Worm (Caenorhabditis elegans) whole organism, late embryonic: ENCODE data around the gene garr-1.

ENCODE experiments used
- ceh-30 ChIP-seq: fragments of 150-350 bp; optimal IDR thresholded peaks from 2 replicates; lab custom pipeline; 2014; ENCODE audit warnings: missing biosample characterization, missing genetic modification characterization
- ceh-31 ChIP-seq: sonication (generic microtip); optimal IDR thresholded peaks from 2 replicates; lab custom pipeline; 2016; ENCODE audit warnings: missing genetic modification characterization, missing compliant biosample characterization
- ceh-6 ChIP-seq: fragments of 200-800 bp; sonication (Bioruptor generic); optimal IDR thresholded peaks from 2 replicates; lab custom pipeline; 2018; ENCODE audit warnings: mild to moderate bottlenecking, missing genetic modification characterization, missing compliant biosample characterization
- ets-4 ChIP-seq: sonication (generic microtip); optimal IDR thresholded peaks from 2 replicates; lab custom pipeline; 2016; ENCODE audit warnings: missing genetic modification characterization, missing compliant biosample characterization
- nhr-232 ChIP-seq: sonication (generic microtip); optimal IDR thresholded peaks from 2 replicates; lab custom pipeline; 2016; ENCODE audit warnings: missing genetic modification characterization, missing compliant biosample characterization
- npax-4 ChIP-seq: sonication (generic microtip); optimal IDR thresholded peaks from 2 replicates; lab custom pipeline; 2016; ENCODE audit warnings: missing genetic modification characterization, missing compliant biosample characterization
- pat-9 ChIP-seq: fragments of 200-800 bp; sonication (Bioruptor generic); optimal IDR thresholded peaks from 2 replicates; lab custom pipeline; 2018; ENCODE audit warnings: mild to moderate bottlenecking, missing genetic modification characterization, moderate library complexity, missing compliant biosample characterization
- pqm-1 ChIP-seq: sonication (generic microtip); optimal IDR thresholded peaks from 2 replicates; lab custom pipeline; 2016; ENCODE audit warnings: missing genetic modification characterization, missing compliant biosample characterization
- tbx-2 ChIP-seq: sonication (generic microtip); optimal IDR thresholded peaks from 2 replicates; lab custom pipeline; 2016; ENCODE audit warnings: missing genetic modification characterization, missing compliant biosample characterization
- tbx-7 ChIP-seq: sonication (generic microtip); optimal IDR thresholded peaks from 2 replicates; lab custom pipeline; 2016; ENCODE audit warnings: missing genotype, missing genetic modification characterization, missing compliant biosample characterization
- unc-3 ChIP-seq, 2 experiments: fragments of 200-800 bp in 1 of 2; sonication (Bioruptor generic) in 1 of 2; sonication (generic microtip) in 1 of 2; conservative IDR thresholded peaks in 1 of 2; optimal IDR thresholded peaks in 1 of 2; 2 replicates each; pipeline versions ENCODE4 v1.3.6 to Lab custom; 2016 to 2022; ENCODE audit warnings: missing compliant biosample characterization in 2 of 2, missing genetic modification characterization in 2 of 2, missing genetic modification reagents in 1 of 2
- unc-86 ChIP-seq: sonication (generic microtip); optimal IDR thresholded peaks from 2 replicates; lab custom pipeline; 2016; ENCODE audit warnings: missing genetic modification characterization, missing compliant biosample characterization

DNA sequence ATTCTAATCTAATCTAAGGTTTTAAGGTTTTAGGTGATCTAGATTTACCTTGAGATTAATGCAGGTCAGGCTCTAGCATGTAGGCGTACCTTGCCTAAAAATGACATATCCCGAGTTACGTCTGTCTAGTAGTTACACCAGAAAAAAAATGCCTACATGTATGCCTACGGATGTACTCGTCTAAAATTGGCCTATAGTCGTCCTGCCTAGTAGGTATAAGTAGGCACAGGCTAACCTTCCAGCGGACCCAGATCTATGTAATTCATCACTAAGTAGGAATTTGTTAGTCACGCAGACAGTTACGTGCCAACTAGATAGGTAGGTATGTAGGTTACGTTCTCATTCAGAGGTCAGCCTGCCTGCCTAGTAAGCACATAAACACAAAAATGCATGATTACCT lies 41.3 kb downstream of the garr-1 start:
- TF ChIP-seq ceh-31: no peak
- TF ChIP-seq ceh-6 (GFP tag; lab: Kevin White, UChicago): no peak
- TF ChIP-seq tbx-7 (tag; lab: Kevin White, UChicago): no peak
- no peak for TF ChIP-seq npax-4 (tag; lab: Kevin White, UChicago)
- TF ChIP-seq pat-9 (tag; lab: Kevin White, UChicago): no peak
- no peak for TF ChIP-seq ceh-30
- no peak for TF ChIP-seq pqm-1 (tag; lab: Kevin White, UChicago)
- no peak for TF ChIP-seq tbx-2
- no peak for TF ChIP-seq nhr-232 (tag; lab: Kevin White, UChicago)
- TF ChIP-seq unc-86: no peak
- no peak for TF ChIP-seq ets-4 (tag; lab: Kevin White, UChicago)
- no peak for TF ChIP-seq unc-3 (GFP tag; conservative IDR thresholded peaks at IDR 0.05; lab: Robert Waterston, UW)
- TF ChIP-seq unc-3 (tag; optimal IDR thresholded peaks at IDR 0.05; lab: Kevin White, UChicago): no peak
